Fruit fly (Drosophila melanogaster) ovary, adult (tissue): ENCODE results near the gene CG6023.

Experiments used
- CG17801 ChIP-seq: fragments of 200-800 bp; optimal IDR thresholded peaks from 2 replicates; lab custom pipeline; 2019; ENCODE audit warnings: missing biosample characterization, mild to moderate bottlenecking, missing genetic modification characterization, moderate library complexity; ENCODE audit not compliant: partially characterized antibody

The CG6023 gene

dm6 chrX:18341014-18341413 lies 20.0 kb upstream of the CG6023 start:
- TF ChIP-seq CG17801, result no peak

- no peak for TF ChIP-seq CG17801
Measured at dm6 chrX:18321358-18321757, 365 bp upstream of the CG6023 start.

dm6 chrX:18319912-18320520 lies 977 bp downstream of the CG6023 start:
- TF ChIP-seq CG17801, result peak; percentile 49

DNA sequence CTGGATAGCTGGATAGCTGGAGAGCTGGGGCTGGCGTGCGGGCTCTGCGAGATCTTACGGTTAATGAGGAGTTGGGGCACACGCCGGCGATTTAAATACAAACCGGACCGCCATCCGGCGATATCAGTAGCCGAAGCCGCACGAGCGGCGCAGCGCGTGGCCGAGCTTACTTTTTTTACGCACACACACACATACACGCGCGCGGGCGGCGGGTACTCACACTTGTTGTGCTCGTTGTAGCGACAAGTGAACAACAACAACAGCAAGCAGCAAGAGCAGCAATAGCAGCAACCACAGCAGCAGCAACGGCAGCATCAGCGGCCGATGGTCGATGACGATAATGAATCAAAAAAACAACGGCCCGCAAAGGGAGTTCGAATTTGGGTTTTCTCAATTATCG lies 5.2 kb downstream of the CG6023 start:
- no peak for TF ChIP-seq CG17801

dm6 chrX:18312445-18312911 lies 8.5 kb downstream of the CG6023 start:
- no peak for TF ChIP-seq CG17801

DNA sequence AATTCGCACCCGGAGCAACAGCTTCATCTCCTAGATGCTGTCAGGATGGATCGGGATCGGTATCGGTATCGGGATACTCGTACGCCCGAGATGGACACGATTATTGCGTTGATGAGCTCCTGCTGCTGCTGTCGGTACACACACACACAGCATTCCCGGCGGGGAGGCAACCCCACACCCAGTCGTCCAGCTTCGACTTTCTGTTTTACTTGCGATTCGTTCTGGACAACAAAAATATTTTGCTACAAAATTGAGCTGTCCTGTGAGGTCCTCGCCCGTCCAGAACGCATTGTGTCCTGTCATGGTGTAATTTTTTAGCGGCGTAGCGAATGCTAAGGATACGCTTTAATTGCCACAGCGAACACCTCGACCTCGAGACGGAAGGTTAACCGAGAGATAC lies 10.0 kb downstream of the CG6023 start:
- no peak for TF ChIP-seq CG17801

DNA sequence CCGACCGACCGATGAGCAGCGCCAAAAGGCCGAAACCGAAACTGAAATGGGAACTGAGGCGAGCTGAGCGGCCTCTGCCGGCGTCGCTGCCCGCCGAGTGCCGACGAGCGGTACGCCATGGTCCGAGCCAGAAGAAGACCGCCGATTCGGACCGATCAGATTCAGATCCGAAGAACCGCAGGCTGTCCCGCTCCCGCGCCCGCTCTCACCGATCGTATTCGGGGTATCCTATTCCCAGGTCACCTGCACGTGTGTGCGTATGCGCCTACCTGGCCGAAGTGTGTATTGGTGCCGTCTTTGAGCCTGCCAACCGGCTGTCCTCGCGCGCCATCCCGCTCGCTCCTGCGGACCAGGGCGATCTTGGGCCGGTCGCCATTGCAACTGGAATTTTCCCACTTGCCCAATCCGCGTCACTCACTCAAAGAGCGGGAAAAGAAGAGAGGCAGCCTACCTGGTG lies 11.7 kb downstream of the CG6023 start, which contains the start of gene upd1:
Gene upd1 (minus strand): TSS at position 51 of the 457 bp plus-strand sequence.
- TF ChIP-seq CG17801, result no peak

DNA sequence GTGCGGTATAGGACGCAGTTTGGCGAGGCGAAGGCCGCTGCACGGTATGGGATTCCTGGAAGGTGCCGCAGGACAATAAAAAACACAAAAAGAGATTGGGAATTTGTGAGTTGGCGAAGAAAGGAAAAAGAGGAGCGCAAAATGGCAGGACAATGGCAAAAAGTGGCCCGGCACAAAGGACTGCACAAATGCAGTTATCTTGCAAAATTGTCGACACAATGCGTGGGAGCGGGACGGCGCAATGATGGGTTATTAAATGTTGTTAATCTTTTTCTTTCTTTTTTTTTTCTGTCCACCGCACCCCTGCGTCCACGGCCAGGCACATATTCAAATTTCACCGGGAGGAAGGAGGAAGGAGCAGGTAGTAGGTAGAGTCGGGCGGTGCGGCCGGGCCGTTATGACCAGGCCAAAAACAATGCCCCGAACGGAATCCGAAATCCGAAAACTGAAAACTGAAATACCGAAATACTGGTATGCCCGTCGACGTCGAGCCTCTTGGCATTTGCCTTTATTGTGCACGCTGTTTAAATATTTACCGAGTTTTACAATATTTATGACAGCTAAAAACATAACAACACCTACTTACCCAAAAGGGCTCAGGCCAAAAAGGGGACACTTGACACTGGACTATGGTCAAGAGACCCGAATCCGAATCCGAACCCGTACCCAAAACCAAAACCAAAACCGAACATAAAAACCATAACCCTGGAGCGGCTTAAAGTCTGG lies 17.2 kb downstream of the CG6023 start:
- TF ChIP-seq CG17801, result no peak

dm6 chrX:18300775-18301316 lies 20.1 kb downstream of the CG6023 start:
- no peak for TF ChIP-seq CG17801

dm6 chrX:18297905-18298630 lies 22.9 kb downstream of the CG6023 start:
- TF ChIP-seq CG17801, result no peak

- TF ChIP-seq CG17801, result no peak
Measured at dm6 chrX:18294031-18294430, 27.0 kb downstream of the CG6023 start.

- no peak for TF ChIP-seq CG17801
Measured at dm6 chrX:18288652-18289051, 32.3 kb downstream of the CG6023 start.

DNA sequence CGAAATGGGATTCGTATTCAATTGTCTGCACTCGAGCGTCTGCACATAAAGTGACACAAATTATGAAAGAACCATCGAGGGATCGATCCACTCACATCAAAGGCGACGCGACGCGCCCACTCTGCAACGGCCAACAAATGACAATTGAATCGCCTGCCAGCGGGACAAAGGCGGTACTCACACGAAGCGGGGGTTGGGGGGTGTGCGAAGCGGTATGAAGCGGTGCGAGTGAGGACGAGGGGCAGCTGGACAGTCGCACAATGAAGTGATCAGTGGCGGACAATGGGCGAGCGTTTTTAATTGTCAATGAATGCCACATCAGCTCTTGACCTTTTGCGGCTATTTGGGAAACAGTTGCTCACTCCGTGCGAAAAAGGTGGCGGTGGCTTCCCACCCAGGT lies 33.4 kb downstream of the CG6023 start:
- no peak for TF ChIP-seq CG17801

- TF ChIP-seq CG17801, result no peak
Measured at dm6 chrX:18285215-18285614, 35.8 kb downstream of the CG6023 start.

DNA sequence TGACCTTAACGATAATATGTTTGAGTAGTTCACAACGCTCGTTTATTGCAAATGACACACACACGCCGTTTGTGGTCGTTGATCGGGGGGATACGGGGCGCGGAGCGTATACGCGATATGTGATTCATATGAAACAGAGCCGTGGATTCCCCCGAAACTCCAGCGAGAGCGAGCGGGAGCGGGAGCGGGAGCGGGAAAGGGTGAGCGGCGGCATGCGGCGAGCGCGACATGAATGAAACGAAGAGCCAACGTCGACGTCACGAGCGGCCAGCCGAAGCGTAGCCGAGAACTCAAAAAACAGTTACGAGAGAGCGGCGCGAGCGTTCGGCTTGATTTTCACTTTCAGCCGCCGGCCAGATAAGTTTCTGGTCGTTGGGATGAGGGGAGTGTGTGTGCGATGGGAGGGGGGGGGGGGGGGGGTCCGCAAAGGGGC lies 38.6 kb downstream of the CG6023 start:
- TF ChIP-seq CG17801, result no peak

DNA sequence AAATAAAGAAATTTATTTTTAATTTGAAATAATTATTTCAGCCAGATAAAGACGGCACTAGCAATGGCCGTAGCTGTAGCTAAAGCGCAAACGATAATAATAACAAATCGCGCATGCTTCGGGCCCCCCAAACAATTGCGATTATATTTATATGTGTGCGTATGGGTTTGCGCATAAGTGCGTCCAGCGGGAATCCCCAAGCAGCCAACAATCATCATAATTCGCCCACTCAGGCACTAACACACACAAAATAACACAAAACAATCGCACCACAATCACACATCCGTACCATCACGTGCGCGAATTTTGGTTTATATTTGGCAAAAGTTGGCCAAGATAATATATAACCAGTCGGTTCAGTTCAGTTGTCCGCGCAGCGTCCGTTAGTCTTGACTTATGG lies 42.3 kb downstream of the CG6023 start:
- no peak for TF ChIP-seq CG17801
